Worm (Caenorhabditis elegans): Measurements from ENCODE around the gene F53F8.3.

F53F8.3 gene

DNA sequence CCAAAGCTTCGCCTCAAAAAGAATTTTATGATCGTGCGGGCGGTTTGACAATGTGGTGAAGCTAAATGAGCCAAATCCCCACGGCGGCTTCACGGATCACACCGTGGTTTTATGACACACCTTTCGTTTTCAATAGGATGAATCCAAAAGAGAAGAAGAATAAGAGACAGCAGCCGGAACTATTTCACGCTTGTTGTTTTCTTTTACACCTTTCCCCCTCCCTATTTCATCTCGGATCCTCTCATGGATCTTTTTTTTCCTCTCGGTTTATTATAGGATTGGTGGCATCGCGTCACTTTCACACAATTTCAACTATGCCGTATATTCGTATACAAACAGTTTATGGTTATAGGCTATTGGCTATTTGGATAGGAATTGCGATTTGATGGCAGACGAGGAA is 25.6 kb downstream of the F53F8.3 start:
- no peak for TF ChIP-seq pag-3 (tag; optimal IDR thresholded peaks at IDR 0.05; ENCODE audit: borderline replicate concordance)
- TF ChIP-seq sdc-2 (tag; optimal IDR thresholded peaks at IDR 0.05) = no peak
- TF ChIP-seq fax-1 (tag; optimal IDR thresholded peaks at IDR 0.05) = no peak
- TF ChIP-seq ahr-1 (tag; optimal IDR thresholded peaks at IDR 0.05) = no peak
- no peak for TF ChIP-seq ceh-45 (GFP tag; IDR thresholded peaks at IDR 0.05)
- TF ChIP-seq sox-4 (tag; optimal IDR thresholded peaks at IDR 0.05) = no peak
- no peak for TF ChIP-seq C38D4.7 (GFP tag; optimal IDR thresholded peaks at IDR 0.05)

DNA sequence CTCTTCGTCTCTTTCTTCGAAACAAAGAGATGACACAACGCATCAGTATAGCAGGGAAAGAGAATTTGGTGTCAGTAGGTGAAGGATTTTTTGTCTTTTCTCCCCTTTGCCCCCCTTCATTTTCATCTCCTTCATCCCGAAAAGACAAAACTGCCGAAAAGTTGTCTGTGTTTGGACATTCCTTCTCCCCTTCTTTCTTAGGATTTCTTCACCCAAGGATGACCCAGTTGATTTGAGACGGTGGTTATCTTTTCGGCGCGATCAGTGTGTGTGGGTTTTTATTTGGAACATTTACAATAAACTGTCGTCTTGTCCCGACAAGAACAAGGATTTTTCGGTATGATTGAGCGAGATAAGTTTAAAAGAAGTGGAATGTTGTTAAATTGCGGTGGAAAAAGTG is 26.9 kb downstream of the F53F8.3 start:
- TF ChIP-seq unc-86 (tag; optimal IDR thresholded peaks at IDR 0.05) (no peak), madf-2 (tag; optimal IDR thresholded peaks at IDR 0.05) (no peak), ref-2 (tag; optimal IDR thresholded peaks at IDR 0.05) (no peak), T23F11.4 (GFP tag; optimal IDR thresholded peaks at IDR 0.05) (no peak), che-1 (tag; optimal IDR thresholded peaks at IDR 0.05) (no peak), sox-2 (GFP tag; IDR thresholded peaks at IDR 0.05) (no peak), hlh-6 (tag; optimal IDR thresholded peaks at IDR 0.05) (no peak), ztf-16 (tag; optimal IDR thresholded peaks at IDR 0.05) (no peak), pag-3 (tag; optimal IDR thresholded peaks at IDR 0.05; ENCODE audit: borderline replicate concordance) (no peak), hlh-13 (GFP tag; optimal IDR thresholded peaks at IDR 0.05) (no peak), ceh-31 (tag; optimal IDR thresholded peaks at IDR 0.05) (no peak), pha-4 (tag; optimal IDR thresholded peaks at IDR 0.05) (no peak)

DNA sequence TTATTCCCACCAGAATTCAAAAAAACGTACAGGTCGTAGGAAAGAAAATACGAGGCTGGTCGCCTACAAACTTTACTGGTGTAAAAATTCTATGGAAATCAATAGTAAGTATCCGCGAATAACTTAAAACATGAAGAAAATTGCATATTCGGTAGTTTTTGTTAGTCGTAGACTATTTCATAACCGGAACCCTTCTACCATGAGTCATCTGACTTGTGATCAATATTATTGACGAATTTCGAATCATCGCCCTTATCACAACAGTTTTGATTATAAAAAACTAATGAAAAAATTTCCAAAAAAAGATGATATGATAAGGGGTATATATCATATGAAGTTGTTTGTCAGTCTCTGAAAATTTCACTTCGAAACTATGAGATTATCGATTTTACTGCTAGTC is 29.3 kb downstream of the F53F8.3 start, which contains the start of gene W01F3.2:
TSS of gene W01F3.2 (plus strand) at position 301 of the 400 bp plus-strand sequence.
- TF ChIP-seq syd-9 (tag; optimal IDR thresholded peaks at IDR 0.05) = no peak
- no peak for TF ChIP-seq tbx-2 (tag; optimal IDR thresholded peaks at IDR 0.05)
- TF ChIP-seq eyg-1 (tag; optimal IDR thresholded peaks at IDR 0.05) = no peak
- no peak for TF ChIP-seq C08G9.2 (tag; optimal IDR thresholded peaks at IDR 0.05)
- TF ChIP-seq K09A11.1 (tag; optimal IDR thresholded peaks at IDR 0.05; ENCODE audit: insufficient read depth) = no peak
- no peak for TF ChIP-seq che-1 (tag; optimal IDR thresholded peaks at IDR 0.05)
- TF ChIP-seq zip-5 (tag; optimal IDR thresholded peaks at IDR 0.05) = no peak
- no peak for TF ChIP-seq Y22D7AL.16 (tag; optimal IDR thresholded peaks at IDR 0.05)
- TF ChIP-seq elt-2 (tag; optimal IDR thresholded peaks at IDR 0.05) = no peak
- no peak for TF ChIP-seq ceh-24 (tag; optimal IDR thresholded peaks at IDR 0.05)
- TF ChIP-seq T23F11.4 (GFP tag; optimal IDR thresholded peaks at IDR 0.05) = no peak
- TF ChIP-seq dve-1 (tag; optimal IDR thresholded peaks at IDR 0.05) = no peak
- no peak for TF ChIP-seq sox-4 (tag; optimal IDR thresholded peaks at IDR 0.05)
- no peak for TF ChIP-seq ref-2 (tag; optimal IDR thresholded peaks at IDR 0.05)
- no peak for TF ChIP-seq pqm-1 (tag; optimal IDR thresholded peaks at IDR 0.05)
- TF ChIP-seq ceh-45 (GFP tag; IDR thresholded peaks at IDR 0.05) = no peak
- TF ChIP-seq ahr-1 (tag; optimal IDR thresholded peaks at IDR 0.05) = no peak
- TF ChIP-seq dmd-4 (tag; optimal IDR thresholded peaks at IDR 0.05; ENCODE audit: borderline replicate concordance) = no peak
- TF ChIP-seq gmeb-2 (tag; optimal IDR thresholded peaks at IDR 0.05) = no peak

ce11 chrV:20656626-20657025 is 32.7 kb downstream of the F53F8.3 start:
- TF ChIP-seq hlh-30 (tag; optimal IDR thresholded peaks at IDR 0.05; ENCODE audit: insufficient read depth) (no peak), unc-55 (GFP tag; optimal IDR thresholded peaks at IDR 0.05) (peak; percentile 57)

DNA sequence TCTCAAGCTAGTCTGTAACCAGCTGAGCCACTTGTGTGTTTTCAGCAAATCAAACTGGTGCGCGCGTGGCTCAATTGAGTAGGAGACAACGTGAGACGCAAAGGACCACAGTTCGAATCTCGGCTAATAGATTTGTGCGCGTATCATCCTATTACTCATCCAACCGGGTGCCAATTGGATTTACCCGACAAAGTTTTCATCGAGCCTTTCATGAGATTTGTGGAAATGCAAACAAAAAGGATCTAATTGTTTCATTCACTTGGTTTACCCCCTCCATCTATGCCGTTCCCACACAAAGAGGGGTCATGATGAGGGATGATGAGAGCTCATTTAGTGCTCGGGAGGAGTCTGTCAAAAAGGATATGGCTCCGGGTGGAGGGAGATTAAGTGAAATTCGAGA is 34.2 kb downstream of the F53F8.3 start:
- TF ChIP-seq ama-1 (optimal IDR thresholded peaks at IDR 0.05) = no peak
- peak; percentile 89 for TF ChIP-seq unc-42 (tag; optimal IDR thresholded peaks at IDR 0.05)

Data from whole organism, late embryonic.